Fruit fly (Drosophila melanogaster) whole organism, prepupa: ENCODE data around the gene CG5421.

Experiments
- CG10631 ChIP-seq: fragments of 200-800 bp; sonication (Bioruptor generic); optimal IDR thresholded peaks from 2 replicates; lab custom pipeline; 2016; ENCODE audit warnings: missing biosample characterization, missing genetic modification characterization
- CG10669 ChIP-seq: fragments of 200-800 bp; sonication (Bioruptor generic); optimal IDR thresholded peaks from 3 replicates; lab custom pipeline; 2018; ENCODE audit warnings: missing biosample characterization, mild to moderate bottlenecking, missing genetic modification characterization, moderate library complexity
- CG11762 ChIP-seq: fragments of 200-800 bp; sonication (Bioruptor generic); optimal IDR thresholded peaks from 3 replicates; lab custom pipeline; 2016; ENCODE audit warnings: missing biosample characterization, missing genetic modification characterization; ENCODE audit not compliant: insufficient read depth
- CG15336 ChIP-seq: fragments of 200-800 bp; sonication (Bioruptor generic); IDR thresholded peaks from 2 replicates; pipeline ENCODE4 v1.3.6; 2022; ENCODE audit warnings: missing biosample characterization, missing genetic modification characterization
- CG1621 ChIP-seq: fragments of 200-800 bp; sonication (Bioruptor generic); optimal IDR thresholded peaks from 3 replicates; lab custom pipeline; 2018; ENCODE audit warnings: missing biosample characterization, mild to moderate bottlenecking, missing genetic modification characterization
- CG3032 ChIP-seq: fragments of 200-800 bp; optimal IDR thresholded peaks from 2 replicates; lab custom pipeline; 2019; ENCODE audit warnings: missing biosample characterization, mild to moderate bottlenecking, missing genetic modification characterization, moderate library complexity
- CG31627 ChIP-seq: fragments of 200-800 bp; sonication (Bioruptor generic); optimal IDR thresholded peaks from 3 replicates; lab custom pipeline; 2016; ENCODE audit warnings: missing biosample characterization, missing genetic modification characterization
- CG32006 ChIP-seq: fragments of 200-800 bp; sonication (Bioruptor generic); optimal IDR thresholded peaks from 3 replicates; lab custom pipeline; 2017; ENCODE audit warnings: missing biosample characterization, mild to moderate bottlenecking, missing genetic modification characterization
- CG34406 ChIP-seq: fragments of 200-800 bp; sonication (Bioruptor generic); optimal IDR thresholded peaks from 3 replicates; lab custom pipeline; 2016; ENCODE audit warnings: missing biosample characterization, missing genetic modification characterization
- CG4318 ChIP-seq: fragments of 200-800 bp; sonication (Bioruptor generic); optimal IDR thresholded peaks from 3 replicates; lab custom pipeline; 2017; ENCODE audit warnings: missing biosample characterization, mild to moderate bottlenecking, missing genetic modification characterization
- CG6276 ChIP-seq: fragments of 200-800 bp; sonication (Bioruptor generic); optimal IDR thresholded peaks from 2 replicates; lab custom pipeline; 2017; ENCODE audit warnings: missing biosample characterization, mild to moderate bottlenecking, missing genetic modification characterization
- CG6808 ChIP-seq: fragments of 200-800 bp; sonication (Bioruptor generic); optimal IDR thresholded peaks from 3 replicates; lab custom pipeline; 2017; ENCODE audit warnings: missing biosample characterization, missing genetic modification characterization, mild to moderate bottlenecking, moderate library complexity, missing genetic modification reagents
- CG8119 ChIP-seq: fragments of 200-800 bp; sonication (Bioruptor generic); IDR thresholded peaks from 3 replicates; pipeline ENCODE4 v1.3.6; 2022; ENCODE audit warnings: missing biosample characterization, missing genetic modification characterization
- CG8319 ChIP-seq: fragments of 200-800 bp; sonication (Bioruptor generic); optimal IDR thresholded peaks from 3 replicates; lab custom pipeline; 2016; ENCODE audit warnings: missing biosample characterization, missing genetic modification characterization
- CG8632 ChIP-seq: fragments of 200-800 bp; sonication (Bioruptor generic); optimal IDR thresholded peaks from 3 replicates; lab custom pipeline; 2016; ENCODE audit warnings: missing biosample characterization, missing genetic modification characterization
- CG9139 ChIP-seq: fragments of 200-800 bp; sonication (Bioruptor generic); optimal IDR thresholded peaks from 3 replicates; lab custom pipeline; 2017; ENCODE audit warnings: missing biosample characterization, mild to moderate bottlenecking, missing genetic modification characterization
- Eip75B ChIP-seq: fragments of 200-800 bp; sonication (Bioruptor generic); optimal IDR thresholded peaks from 3 replicates; lab custom pipeline; 2016; ENCODE audit warnings: missing biosample characterization, missing genetic modification characterization
- Eip78C ChIP-seq: fragments of 200-800 bp; sonication (Bioruptor generic); peaks from one replicate; lab custom pipeline; 2016; ENCODE audit warnings: missing biosample characterization, missing genetic modification characterization
- Ets21C ChIP-seq: fragments of 200-800 bp; sonication (Bioruptor generic); optimal IDR thresholded peaks from 3 replicates; lab custom pipeline; 2016; ENCODE audit warnings: missing biosample characterization, missing genetic modification characterization
- Ets96B ChIP-seq: fragments of 200-800 bp; optimal IDR thresholded peaks from 2 replicates; lab custom pipeline; 2019; ENCODE audit warnings: missing biosample characterization, mild to moderate bottlenecking, missing genetic modification characterization, moderate library complexity
- Gug ChIP-seq: fragments of 200-800 bp; sonication (Bioruptor generic); IDR thresholded peaks from 2 replicates; pipeline ENCODE4 v1.3.6; 2022; ENCODE audit warnings: missing biosample characterization, missing genetic modification characterization
- Hr39 ChIP-seq: fragments of 200-800 bp; sonication (Bioruptor generic); optimal IDR thresholded peaks from 2 replicates; lab custom pipeline; 2016; ENCODE audit warnings: missing biosample characterization, missing genetic modification characterization
- Hr4 ChIP-seq: fragments of 200-800 bp; sonication (Bioruptor generic); optimal IDR thresholded peaks from 3 replicates; lab custom pipeline; 2016; ENCODE audit warnings: missing biosample characterization, missing genetic modification characterization
- Met ChIP-seq: fragments of 200-800 bp; sonication (Bioruptor generic); optimal IDR thresholded peaks from 3 replicates; lab custom pipeline; 2016; ENCODE audit warnings: missing biosample characterization, missing genetic modification characterization
- OdsH ChIP-seq: fragments of 200-800 bp; sonication (Bioruptor generic); optimal IDR thresholded peaks from 3 replicates; lab custom pipeline; 2016; ENCODE audit warnings: missing biosample characterization, missing genetic modification characterization
- Smox ChIP-seq: fragments of 200-800 bp; sonication (Bioruptor generic); optimal IDR thresholded peaks from 3 replicates; lab custom pipeline; 2016; ENCODE audit warnings: missing biosample characterization, missing genetic modification characterization
- Sox15 ChIP-seq: fragments of 200-800 bp; sonication (Bioruptor generic); optimal IDR thresholded peaks from 3 replicates; lab custom pipeline; 2016; ENCODE audit warnings: missing biosample characterization, missing genetic modification characterization
- achi ChIP-seq: fragments of 200-800 bp; sonication (Bioruptor generic); optimal IDR thresholded peaks from 3 replicates; lab custom pipeline; 2016; ENCODE audit warnings: missing biosample characterization, missing genetic modification characterization
- acj6 ChIP-seq: fragments of 200-800 bp; sonication (Bioruptor generic); optimal IDR thresholded peaks from 3 replicates; lab custom pipeline; 2016; ENCODE audit warnings: missing biosample characterization, missing genetic modification characterization
- cyc ChIP-seq: fragments of 200-800 bp; sonication (Bioruptor generic); optimal IDR thresholded peaks from 3 replicates; lab custom pipeline; 2016; ENCODE audit warnings: missing biosample characterization, missing genetic modification characterization
- eg ChIP-seq: fragments of 200-800 bp; sonication (Bioruptor generic); IDR thresholded peaks from 3 replicates; pipeline ENCODE4 v1.3.6; 2022; ENCODE audit warnings: missing biosample characterization, missing genetic modification characterization
- esn ChIP-seq: fragments of 200-800 bp; sonication (Bioruptor generic); optimal IDR thresholded peaks from 2 replicates; lab custom pipeline; 2016; ENCODE audit warnings: missing biosample characterization, mild to moderate bottlenecking, missing genetic modification characterization, moderate library complexity
- fd85E ChIP-seq: fragments of 200-800 bp; sonication (Bioruptor generic); optimal IDR thresholded peaks from 3 replicates; lab custom pipeline; 2016; ENCODE audit warnings: missing biosample characterization, missing genetic modification characterization
- fkh ChIP-seq: fragments of 200-800 bp; sonication (Bioruptor generic); optimal IDR thresholded peaks from 3 replicates; lab custom pipeline; 2017; ENCODE audit warnings: missing biosample characterization, mild to moderate bottlenecking, missing genetic modification characterization, moderate library complexity
- lz ChIP-seq: fragments of 200-800 bp; sonication (Bioruptor generic); optimal IDR thresholded peaks from 3 replicates; lab custom pipeline; 2016; ENCODE audit warnings: missing biosample characterization, missing genetic modification characterization
- net ChIP-seq: fragments of 200-800 bp; sonication (Bioruptor generic); optimal IDR thresholded peaks from 3 replicates; lab custom pipeline; 2016; ENCODE audit warnings: missing biosample characterization, missing genetic modification characterization
- pdm3 ChIP-seq: fragments of 200-800 bp; sonication (Bioruptor generic); optimal IDR thresholded peaks from 3 replicates; lab custom pipeline; 2016; ENCODE audit warnings: missing biosample characterization, missing genetic modification characterization
- svp ChIP-seq: fragments of 200-800 bp; sonication (Bioruptor generic); peaks from one replicate; lab custom pipeline; 2016; ENCODE audit warnings: missing biosample characterization, missing genetic modification characterization
- topi ChIP-seq: fragments of 200-800 bp; sonication (Bioruptor generic); optimal IDR thresholded peaks from 3 replicates; lab custom pipeline; 2016; ENCODE audit warnings: missing biosample characterization, missing genetic modification characterization

The CG5421 gene

dm6 chr2L:12421188-12421587 lies 26.7 kb downstream of the CG5421 start:
- TF ChIP-seq svp (GFP tag; lab: Kevin White, UChicago): peak; percentile 91
- no peak for TF ChIP-seq net (GFP tag; lab: Kevin White, UChicago)
- TF ChIP-seq Sox15: no peak

DNA sequence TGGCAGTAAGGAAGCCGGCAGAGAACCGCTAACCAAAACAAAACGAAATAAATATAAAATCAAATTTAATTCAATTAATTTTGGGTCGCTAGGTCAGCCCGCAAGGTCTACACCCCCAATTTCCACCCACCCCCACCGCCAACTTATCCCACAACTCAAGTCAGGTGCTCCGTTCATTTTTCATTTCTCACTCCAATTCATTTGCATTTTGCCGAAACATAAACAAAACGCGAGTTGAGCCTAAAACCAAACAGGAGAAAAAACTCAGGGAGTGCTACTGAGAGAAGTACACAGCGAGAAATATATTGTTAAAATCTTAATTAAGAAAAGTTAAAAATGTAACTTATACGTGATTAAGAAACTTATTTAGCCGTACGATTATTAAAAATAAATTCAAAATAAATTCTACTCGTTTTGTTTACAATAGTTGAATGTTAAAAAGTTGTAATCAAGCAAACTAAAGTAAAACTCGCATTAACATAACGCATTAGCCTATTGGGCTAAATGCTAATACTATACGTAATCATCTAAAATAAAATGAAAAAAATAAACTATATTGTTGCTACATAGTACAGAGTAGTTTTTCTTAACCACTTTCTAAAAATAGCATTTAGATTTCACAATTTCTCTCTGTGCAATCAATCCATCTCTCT lies 32.3 kb downstream of the CG5421 start:
- TF ChIP-seq CG1621 (tag; lab: Kevin White, UChicago): no peak
- TF ChIP-seq fkh (GFP tag; lab: Kevin White, UChicago): no peak
- TF ChIP-seq esn: peak; percentile 56
- TF ChIP-seq net (GFP tag; lab: Kevin White, UChicago): no peak
- peak; percentile 21 for TF ChIP-seq lz (GFP tag; lab: Kevin White, UChicago)
- peak; percentile 25 for TF ChIP-seq Hr39 (GFP tag; lab: Kevin White, UChicago)
- peak; percentile 74 for TF ChIP-seq Eip78C (GFP tag; lab: Kevin White, UChicago)
- peak; percentile 38 for TF ChIP-seq Met (GFP tag; lab: Kevin White, UChicago)
- no peak for TF ChIP-seq CG10669 (GFP tag; lab: Kevin White, UChicago)
- peak; percentile 11 for TF ChIP-seq acj6 (GFP tag; lab: Kevin White, UChicago)
- TF ChIP-seq CG3032 (tag; lab: Kevin White, UChicago): no peak
- no peak for TF ChIP-seq Gug (GFP tag; lab: Robert Waterston, UW)
- TF ChIP-seq CG34406 (GFP tag; lab: Kevin White, UChicago): peak; percentile 17
- peak; percentile 12 for TF ChIP-seq CG8632 (GFP tag; lab: Kevin White, UChicago)
- TF ChIP-seq cyc (GFP tag; lab: Kevin White, UChicago): peak; percentile 30
- TF ChIP-seq Smox (GFP tag; lab: Kevin White, UChicago): peak; percentile 44
- TF ChIP-seq eg (GFP tag; lab: Robert Waterston, UW): 0 out of 3 replicates have a peak, but pooled peaks have one; percentile 5
- TF ChIP-seq CG31627: peak; percentile 36
- TF ChIP-seq Eip75B (GFP tag; lab: Kevin White, UChicago): no peak
- no peak for TF ChIP-seq CG11762 (GFP tag; lab: Kevin White, UChicago)
- peak; percentile 50 for TF ChIP-seq topi (GFP tag; lab: Kevin White, UChicago)
- TF ChIP-seq Ets21C (GFP tag; lab: Kevin White, UChicago): peak; percentile 1
- no peak for TF ChIP-seq CG8119 (GFP tag; lab: Robert Waterston, UW)
- TF ChIP-seq CG32006 (GFP tag; lab: Kevin White, UChicago): peak; percentile 11
- peak; percentile 73 for TF ChIP-seq svp (GFP tag; lab: Kevin White, UChicago)
- no peak for TF ChIP-seq CG4318 (GFP tag; lab: Kevin White, UChicago)
- TF ChIP-seq CG9139: no peak
- peak; percentile 16 for TF ChIP-seq pdm3 (GFP tag; lab: Kevin White, UChicago)
- TF ChIP-seq OdsH (GFP tag; lab: Kevin White, UChicago): peak; percentile 2
- TF ChIP-seq CG8319 (GFP tag; lab: Kevin White, UChicago): no peak

DNA sequence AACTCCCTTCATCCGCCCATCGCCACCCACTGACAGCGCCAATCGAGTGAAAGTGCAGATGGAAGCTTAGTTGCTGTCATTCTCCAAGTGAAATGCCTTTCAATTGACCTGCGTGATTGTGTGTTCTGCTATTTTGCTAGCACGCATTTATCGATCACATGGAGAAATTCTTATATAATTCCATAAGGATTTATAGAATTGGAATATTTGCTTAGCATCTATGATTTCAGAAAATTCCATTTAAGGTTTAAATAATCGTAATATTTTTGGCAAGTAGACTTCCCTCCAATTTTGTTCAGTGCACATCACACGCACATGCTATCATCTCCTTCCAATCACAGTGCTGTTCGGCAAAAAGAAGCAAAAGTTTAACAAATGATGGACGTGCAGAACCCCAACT lies 34.0 kb downstream of the CG5421 start:
- TF ChIP-seq eg (GFP tag; lab: Robert Waterston, UW) (peak; percentile 43; the same call in 1 of the 3 replicates), Ets96B (tag; lab: Kevin White, UChicago) (peak; percentile 16), CG3032 (tag; lab: Kevin White, UChicago) (no peak), CG15336 (peak; percentile 44; the same call in 1 of the 2 replicates), svp (GFP tag; lab: Kevin White, UChicago) (peak; percentile 53), CG6808 (GFP tag; lab: Kevin White, UChicago) (no peak), esn (peak; percentile 7), CG10669 (GFP tag; lab: Kevin White, UChicago) (peak; percentile 13), CG31627 (no peak), Ets21C (GFP tag; lab: Kevin White, UChicago) (no peak), CG6276 (no peak), Eip78C (GFP tag; lab: Kevin White, UChicago) (peak; percentile 46), CG8119 (GFP tag; lab: Robert Waterston, UW) (0 out of 3 replicates have a peak, but pooled peaks have one; percentile 34), CG32006 (GFP tag; lab: Kevin White, UChicago) (peak; percentile 39), CG10631 (GFP tag; lab: Kevin White, UChicago) (peak; percentile 11), fd85E (GFP tag; lab: Kevin White, UChicago) (no peak), CG1621 (tag; lab: Kevin White, UChicago) (no peak), Hr4 (peak; percentile 32), achi (GFP tag; lab: Kevin White, UChicago) (no peak)
